Fruit fly (Drosophila melanogaster): ENCODE data around the gene Bub3.

DNA sequence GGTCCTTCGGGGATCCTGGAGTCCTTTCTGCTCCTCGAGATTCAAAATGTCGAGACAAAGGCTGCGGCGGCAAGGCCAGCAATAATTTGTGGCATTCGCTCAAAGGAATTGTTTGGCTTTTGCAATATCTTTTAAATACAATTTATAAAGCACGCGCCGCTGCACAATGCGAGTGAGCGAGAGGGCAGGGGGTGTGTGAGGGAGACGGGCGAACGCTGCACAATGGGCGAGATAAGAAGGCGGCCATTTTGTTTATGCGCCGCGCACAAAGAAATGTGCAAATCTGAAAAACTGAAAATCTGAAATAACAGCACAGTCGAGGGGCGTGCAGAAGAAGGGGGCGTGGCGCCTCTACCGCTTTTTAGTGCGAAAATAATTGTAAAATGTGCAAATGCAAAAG lies 33.1 kb upstream of the Bub3 start:
- TF ChIP-seq CG14711 (tag; optimal IDR thresholded peaks at IDR 0.05) (no peak), tj (GFP tag; optimal IDR thresholded peaks at IDR 0.05) (no peak), Crg-1 (GFP tag; optimal IDR thresholded peaks at IDR 0.05) (no peak), kay (GFP tag; ENCODE audit: borderline replicate concordance) (no peak), CG33017 (tag; optimal IDR thresholded peaks at IDR 0.05) (no peak), Mnt (GFP tag; optimal IDR thresholded peaks at IDR 0.05) (no peak), Clk (GFP tag; optimal IDR thresholded peaks at IDR 0.05) (no peak), Hr96 (GFP tag; optimal IDR thresholded peaks at IDR 0.05) (no peak)
